Fruit fly (Drosophila melanogaster) whole organism, embryonic: Measurements from ENCODE around the gene Ca-Ma2d.

Source experiments
- Antp ChIP-seq: fragments of 200-800 bp; sonication (Bioruptor generic); optimal IDR thresholded peaks from 3 replicates; lab custom pipeline; 2016; ENCODE audit warnings: missing biosample characterization, missing genetic modification characterization
- Atf3 ChIP-seq: fragments of 200-800 bp; sonication (Bioruptor generic); optimal IDR thresholded peaks from 3 replicates; lab custom pipeline; 2016; ENCODE audit warnings: missing biosample characterization, missing genetic modification characterization
- Bgb ChIP-seq: fragments of 200-800 bp; sonication (Bioruptor generic); IDR thresholded peaks from 2 replicates; pipeline ENCODE4 v1.3.6; 2022; ENCODE audit warnings: missing biosample characterization, missing genetic modification characterization; ENCODE audit not compliant: partially characterized antibody
- CG10543 ChIP-seq: fragments of 200-800 bp; sonication (Bioruptor generic); optimal IDR thresholded peaks from 3 replicates; lab custom pipeline; 2017; ENCODE audit warnings: missing biosample characterization, mild to moderate bottlenecking, missing genetic modification characterization, moderate library complexity
- CG11696 ChIP-seq: fragments of 200-800 bp; sonication (Bioruptor generic); IDR thresholded peaks from 2 replicates; pipeline ENCODE4 v1.3.6; 2022; ENCODE audit warnings: missing biosample characterization, missing genetic modification characterization
- CG13123 ChIP-seq: fragments of 200-800 bp; sonication (Bioruptor generic); optimal IDR thresholded peaks from 2 replicates; lab custom pipeline; 2016; ENCODE audit warnings: missing biosample characterization, missing genetic modification characterization
- CG13287 ChIP-seq: fragments of 200-800 bp; sonication (Bioruptor generic); IDR thresholded peaks from 2 replicates; pipeline ENCODE4 v1.3.6; 2022; ENCODE audit warnings: missing biosample characterization, missing genetic modification characterization; ENCODE audit not compliant: partially characterized antibody
- CG16863 ChIP-seq: fragments of 200-800 bp; sonication (Bioruptor generic); optimal IDR thresholded peaks from 3 replicates; lab custom pipeline; 2016; ENCODE audit warnings: missing biosample characterization, missing genetic modification characterization
- CG17328 ChIP-seq: fragments of 200-800 bp; sonication (Bioruptor generic); IDR thresholded peaks from 2 replicates; pipeline ENCODE4 v1.3.6; 2022; ENCODE audit warnings: missing biosample characterization, missing genetic modification characterization
- CG17359 ChIP-seq: fragments of 200-800 bp; sonication (Bioruptor generic); optimal IDR thresholded peaks from 3 replicates; lab custom pipeline; 2018; ENCODE audit warnings: missing biosample characterization, mild to moderate bottlenecking, missing genetic modification characterization, moderate library complexity
- CG1792 ChIP-seq: fragments of 200-800 bp; sonication (Bioruptor generic); optimal IDR thresholded peaks from 2 replicates; lab custom pipeline; 2016; ENCODE audit warnings: missing biosample characterization, missing genetic modification characterization
- CG3407 ChIP-seq: fragments of 200-800 bp; sonication (Bioruptor generic); optimal IDR thresholded peaks from 2 replicates; lab custom pipeline; 2018; ENCODE audit warnings: missing biosample characterization, mild to moderate bottlenecking, missing genetic modification characterization
- CG34224 ChIP-seq: fragments of 200-800 bp; sonication (Bioruptor generic); IDR thresholded peaks from 3 replicates; pipeline ENCODE4 v1.3.6; 2022; ENCODE audit warnings: missing biosample characterization, missing genetic modification characterization; ENCODE audit not compliant: partially characterized antibody
- CG4707 ChIP-seq: fragments of 200-800 bp; sonication (Bioruptor generic); optimal IDR thresholded peaks from 2 replicates; lab custom pipeline; 2018; ENCODE audit warnings: missing biosample characterization, mild to moderate bottlenecking, missing genetic modification characterization, moderate library complexity
- CG6765 ChIP-seq: fragments of 200-800 bp; sonication (Bioruptor generic); optimal IDR thresholded peaks from 3 replicates; lab custom pipeline; 2017; ENCODE audit warnings: missing biosample characterization, mild to moderate bottlenecking, missing genetic modification characterization
- CG6854 ChIP-seq: fragments of 200-800 bp; sonication (Bioruptor generic); optimal IDR thresholded peaks from 3 replicates; lab custom pipeline; 2017; ENCODE audit warnings: missing biosample characterization, mild to moderate bottlenecking, missing genetic modification characterization
- CG8944 ChIP-seq: fragments of 200-800 bp; sonication (Bioruptor generic); optimal IDR thresholded peaks from 3 replicates; lab custom pipeline; 2016; ENCODE audit warnings: missing biosample characterization, missing genetic modification characterization
- Dp ChIP-seq: fragments of 200-800 bp; sonication (Bioruptor generic); optimal IDR thresholded peaks from 2 replicates; lab custom pipeline; 2018; ENCODE audit warnings: missing biosample characterization, mild to moderate bottlenecking, missing genetic modification characterization, moderate library complexity
- Fer1 ChIP-seq: fragments of 200-800 bp; sonication (Bioruptor generic); optimal IDR thresholded peaks from 2 replicates; lab custom pipeline; 2017; ENCODE audit warnings: missing biosample characterization, mild to moderate bottlenecking, missing genetic modification characterization
- GATAe ChIP-seq: fragments of 200-800 bp; sonication (Bioruptor generic); conservative IDR thresholded peaks from 2 replicates; pipeline ENCODE4 v1.3.6; 2022; ENCODE audit warnings: missing biosample characterization, missing genetic modification characterization
- Hmr ChIP-seq: fragments of 200-800 bp; sonication (Bioruptor generic); optimal IDR thresholded peaks from 3 replicates; lab custom pipeline; 2017; ENCODE audit warnings: mild to moderate bottlenecking, missing biosample characterization, missing genetic modification reagents, missing genetic modification characterization
- Hmx ChIP-seq: fragments of 200-800 bp; sonication (Bioruptor generic); optimal IDR thresholded peaks from 2 replicates; lab custom pipeline; 2016; ENCODE audit warnings: missing biosample characterization, missing genetic modification characterization
- PHDP ChIP-seq: fragments of 200-800 bp; sonication (Bioruptor generic); optimal IDR thresholded peaks from 3 replicates; lab custom pipeline; 2018; ENCODE audit warnings: missing biosample characterization, mild to moderate bottlenecking, missing genetic modification characterization, moderate library complexity
- Pdp1 ChIP-seq, 2 experiments: fragments of 200-800 bp; sonication (Bioruptor generic); optimal IDR thresholded peaks; 3 replicates each; lab custom pipeline; 2016; ENCODE audit warnings: missing biosample characterization in 2 of 2, missing genetic modification characterization in 2 of 2, mild to moderate bottlenecking in 1 of 2, moderate library complexity in 1 of 2
- Scr ChIP-seq: fragments of 200-800 bp; sonication (Bioruptor generic); IDR thresholded peaks from 2 replicates; pipeline ENCODE4 v1.3.6; 2022; ENCODE audit warnings: missing biosample characterization, missing genetic modification characterization; ENCODE audit not compliant: partially characterized antibody
- Trl ChIP-seq, 3 experiments: fragments of >200 bp in 2 of 3; fragments of 200-800 bp in 1 of 3; sonication (Bioruptor generic) in 1 of 3; optimal IDR thresholded peaks; 2 replicates in 1 of 3; 3 replicates in 2 of 3; lab custom pipeline; 2016 to 2017; ENCODE audit warnings: missing biosample characterization in 1 of 3, missing genetic modification characterization in 1 of 3
- bcd ChIP-seq: fragments of 200-800 bp; sonication (Bioruptor generic); optimal IDR thresholded peaks from 2 replicates; lab custom pipeline; 2017; ENCODE audit warnings: missing biosample characterization, mild to moderate bottlenecking, missing genetic modification characterization
- cato ChIP-seq: fragments of 200-800 bp; sonication (Bioruptor generic); optimal IDR thresholded peaks from 2 replicates; lab custom pipeline; 2016; ENCODE audit warnings: missing biosample characterization, missing genetic modification characterization, borderline replicate concordance
- caup ChIP-seq: fragments of 200-800 bp; sonication (Bioruptor generic); optimal IDR thresholded peaks from 3 replicates; lab custom pipeline; 2017; ENCODE audit warnings: missing biosample characterization, mild to moderate bottlenecking, missing genetic modification characterization, moderate library complexity; ENCODE audit not compliant: severe bottlenecking
- chinmo ChIP-seq: fragments of 200-800 bp; sonication (Bioruptor generic); IDR thresholded peaks from 4 replicates; pipeline ENCODE4 v1.3.6; 2022; ENCODE audit warnings: missing biosample characterization, missing genetic modification characterization; ENCODE audit not compliant: partially characterized antibody
- ems ChIP-seq: fragments of 200-800 bp; sonication (Bioruptor generic); optimal IDR thresholded peaks from 3 replicates; lab custom pipeline; 2016; ENCODE audit warnings: missing biosample characterization, missing genetic modification characterization
- en ChIP-seq: fragments of 200-800 bp; sonication (Bioruptor generic); optimal IDR thresholded peaks from 2 replicates; lab custom pipeline; 2016; ENCODE audit warnings: missing biosample characterization, missing genetic modification characterization
- gem ChIP-seq: fragments of 200-800 bp; sonication (Bioruptor generic); optimal IDR thresholded peaks from 2 replicates; lab custom pipeline; 2019; ENCODE audit warnings: missing biosample characterization, mild to moderate bottlenecking, missing genetic modification characterization, moderate library complexity
- lab ChIP-seq: fragments of 200-800 bp; sonication (Bioruptor generic); optimal IDR thresholded peaks from 3 replicates; lab custom pipeline; 2017; ENCODE audit warnings: missing biosample characterization, missing genetic modification characterization, mild to moderate bottlenecking, moderate library complexity, missing genetic modification reagents
- lilli ChIP-seq: fragments of 200-800 bp; sonication (Bioruptor generic); optimal IDR thresholded peaks from 3 replicates; lab custom pipeline; 2016; ENCODE audit warnings: missing biosample characterization, missing genetic modification characterization
- oc ChIP-seq: fragments of 200-800 bp; sonication (Bioruptor generic); optimal IDR thresholded peaks from 2 replicates; lab custom pipeline; 2018; ENCODE audit warnings: missing biosample characterization, mild to moderate bottlenecking, missing genetic modification characterization, moderate library complexity
- pho ChIP-seq: fragments of 200-800 bp; sonication (Bioruptor generic); optimal IDR thresholded peaks from 2 replicates; lab custom pipeline; 2016; ENCODE audit warnings: missing biosample characterization, missing genetic modification characterization
- pzg ChIP-seq: fragments of 200-800 bp; sonication (Bioruptor generic); optimal IDR thresholded peaks from 3 replicates; lab custom pipeline; 2018; ENCODE audit warnings: missing biosample characterization, mild to moderate bottlenecking, missing genetic modification characterization, moderate library complexity
- rib ChIP-seq: fragments of 200-800 bp; sonication (Bioruptor generic); IDR thresholded peaks from 2 replicates; pipeline ENCODE4 v1.3.6; 2022; ENCODE audit warnings: missing biosample characterization, missing genetic modification characterization
- sna ChIP-seq: fragments of 200-800 bp; sonication (Bioruptor generic); IDR thresholded peaks from 2 replicates; pipeline ENCODE4 v1.3.6; 2022; ENCODE audit warnings: missing biosample characterization, missing genetic modification characterization; ENCODE audit not compliant: partially characterized antibody
- sug ChIP-seq: fragments of 200-800 bp; optimal IDR thresholded peaks from 2 replicates; lab custom pipeline; 2019; ENCODE audit warnings: missing biosample characterization, mild to moderate bottlenecking, missing genetic modification characterization, moderate library complexity
- toy ChIP-seq: fragments of 200-800 bp; sonication (Bioruptor generic); IDR thresholded peaks from 2 replicates; pipeline ENCODE4 v1.3.6; 2022; ENCODE audit warnings: missing biosample characterization, missing genetic modification characterization
- vnd ChIP-seq: fragments of 200-800 bp; sonication (Bioruptor generic); IDR thresholded peaks from 3 replicates; pipeline ENCODE4 v1.3.6; 2022; ENCODE audit warnings: missing biosample characterization, missing genetic modification characterization; ENCODE audit not compliant: partially characterized antibody
- zf30C ChIP-seq: fragments of 200-800 bp; sonication (Bioruptor generic); optimal IDR thresholded peaks from 3 replicates; lab custom pipeline; 2018; ENCODE audit warnings: missing biosample characterization, mild to moderate bottlenecking, missing genetic modification characterization
- zfh2 ChIP-seq: fragments of 200-800 bp; sonication (Bioruptor generic); optimal IDR thresholded peaks from 2 replicates; lab custom pipeline; 2016; ENCODE audit warnings: missing biosample characterization, missing genetic modification characterization

The Ca-Ma2d gene

dm6 chr2L:16251598-16252131 lies 20.4 kb downstream of the Ca-Ma2d start, which contains the start of gene CG46309 (continued):
- peak; percentile 5 for TF ChIP-seq zf30C
- TF ChIP-seq Pdp1 (GFP tag; optimal IDR thresholded peaks at IDR 0.05; lab: Kevin White, UChicago) = peak in 1 of 2 experiments; percentile 41
- peak; percentile 17 for TF ChIP-seq CG6765 (GFP tag; lab: Kevin White, UChicago)
- peak; percentile 82 to 86 for TF ChIP-seq Trl (optimal IDR thresholded peaks at IDR 0.05; lab: Kevin White, UChicago)
- no peak for TF ChIP-seq Trl (GFP tag; optimal IDR thresholded peaks at IDR 0.05; lab: Kevin White, UChicago)
- no peak for TF ChIP-seq bcd
- TF ChIP-seq cato (GFP tag; lab: Kevin White, UChicago) = no peak
- TF ChIP-seq sna (GFP tag; lab: Robert Waterston, UW) = peak; percentile 92
- TF ChIP-seq lilli (GFP tag; lab: Kevin White, UChicago) = peak; percentile 70
- TF ChIP-seq CG16863 (GFP tag; lab: Kevin White, UChicago) = peak; percentile 15
- peak; percentile 48 for TF ChIP-seq CG4707 (GFP tag; lab: Kevin White, UChicago)
- TF ChIP-seq CG34224 (GFP tag; lab: Robert Waterston, UW) = peak; percentile 96
- peak; percentile 29 for TF ChIP-seq Hmr (GFP tag; lab: Kevin White, UChicago)
- TF ChIP-seq Scr = peak; percentile 89
- no peak for TF ChIP-seq CG8944 (GFP tag; lab: Kevin White, UChicago)
- peak; percentile 98 for TF ChIP-seq chinmo (GFP tag; lab: Robert Waterston, UW)
- TF ChIP-seq ems (GFP tag; lab: Kevin White, UChicago) = peak; percentile 6
- peak; percentile 72 for TF ChIP-seq gem (tag; lab: Kevin White, UChicago)
- no peak for TF ChIP-seq CG6854 (GFP tag; lab: Kevin White, UChicago)
- peak; percentile 94 for TF ChIP-seq CG11696
- TF ChIP-seq vnd (GFP tag; lab: Robert Waterston, UW) = peak; percentile 87; the same call in 2 of the 3 replicates
- peak; percentile 58 for TF ChIP-seq PHDP (tag; lab: Kevin White, UChicago)
- TF ChIP-seq pho (GFP tag; lab: Kevin White, UChicago) = peak; percentile 48
- TF ChIP-seq GATAe (GFP tag; lab: Robert Waterston, UW) = no peak
- peak; percentile 11 for TF ChIP-seq en (GFP tag; lab: Kevin White, UChicago)
- TF ChIP-seq sug (tag; lab: Kevin White, UChicago) = peak; percentile 12
- TF ChIP-seq Bgb (GFP tag; lab: Robert Waterston, UW) = peak; percentile 94
- TF ChIP-seq CG13123 (GFP tag; lab: Kevin White, UChicago) = no peak
- peak; percentile 43 for TF ChIP-seq Fer1 (GFP tag; lab: Kevin White, UChicago)
- no peak for TF ChIP-seq toy
- no peak for TF ChIP-seq rib (GFP tag; lab: Robert Waterston, UW)
- no peak for TF ChIP-seq CG3407 (GFP tag; lab: Kevin White, UChicago)
- TF ChIP-seq zfh2 (GFP tag; lab: Kevin White, UChicago) = peak; percentile 49
- TF ChIP-seq caup (GFP tag; lab: Kevin White, UChicago) = peak; percentile 46
- no peak for TF ChIP-seq oc (tag; lab: Kevin White, UChicago)
- TF ChIP-seq pzg = peak; percentile 25
- peak; percentile 64 for TF ChIP-seq CG10543 (GFP tag; lab: Kevin White, UChicago)
- peak; percentile 26 for TF ChIP-seq CG17359 (tag; lab: Kevin White, UChicago)
- TF ChIP-seq Atf3 (GFP tag; lab: Kevin White, UChicago) = no peak
- TF ChIP-seq CG13287 = peak; percentile 93
- no peak for TF ChIP-seq CG17328 (GFP tag; lab: Robert Waterston, UW)
- TF ChIP-seq CG1792 = no peak
- TF ChIP-seq Antp = no peak
- peak; percentile 2 for TF ChIP-seq Dp
- peak; percentile 59 for TF ChIP-seq lab (GFP tag; lab: Kevin White, UChicago)
- no peak for TF ChIP-seq Hmx (GFP tag; lab: Kevin White, UChicago)
